Worm (Caenorhabditis elegans): ENCODE data around the gene T24D8.6.

The T24D8.6 gene

ce11 chrX:2319238-2319637, 46.6 kb downstream of the T24D8.6 start, which contains the start of gene aakg-4:
TSS of gene aakg-4 (minus strand) at chrX:2319338.
- TF ChIP-seq unc-62 (GFP tag; optimal IDR thresholded peaks at IDR 0.05), result no peak

DNA sequence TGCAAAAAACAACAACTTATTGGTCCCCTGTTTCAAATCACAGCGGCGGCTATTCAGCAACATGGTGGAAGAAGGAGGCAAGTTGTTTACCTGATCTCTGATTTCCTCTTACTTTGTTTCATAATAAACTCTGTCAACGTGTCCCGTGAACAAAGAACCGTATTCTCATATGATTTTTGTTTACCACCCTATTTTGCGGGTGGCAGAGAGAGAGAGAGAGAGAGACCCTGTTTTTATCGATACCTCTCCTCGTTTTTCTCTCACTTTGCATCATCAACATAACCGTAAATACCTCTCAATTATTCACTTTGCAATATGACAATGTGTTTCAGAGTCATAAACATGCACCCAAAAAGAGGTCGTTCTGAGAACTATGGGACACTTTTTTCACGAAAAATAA, 48.3 kb downstream of the T24D8.6 start:
- TF ChIP-seq unc-62 (GFP tag; optimal IDR thresholded peaks at IDR 0.05), result no peak

- TF ChIP-seq unc-62 (GFP tag; optimal IDR thresholded peaks at IDR 0.05), result no peak
These were observed 48.9 kb downstream of the T24D8.6 start for ce11 chrX:2316859-2317258.

DNA sequence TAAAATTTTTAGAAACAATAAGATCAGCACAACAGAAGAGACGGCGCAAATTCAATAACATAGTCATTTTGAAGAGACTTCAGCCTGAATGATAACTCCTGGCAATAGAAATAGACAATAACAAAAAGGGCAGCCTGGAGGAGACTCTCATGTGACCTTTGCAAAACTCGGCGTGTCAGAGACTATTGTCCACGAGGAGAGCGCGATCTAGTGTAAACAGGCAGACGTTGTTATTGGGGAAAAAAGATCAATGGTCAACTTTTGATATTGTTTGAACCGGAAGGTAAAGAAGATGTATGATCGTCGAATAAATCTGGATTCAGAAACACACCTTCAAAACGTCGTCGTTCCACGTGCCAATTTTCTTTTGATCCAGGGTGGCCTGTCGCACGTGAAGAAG, 49.6 kb downstream of the T24D8.6 start:
- no peak for TF ChIP-seq unc-62 (GFP tag; optimal IDR thresholded peaks at IDR 0.05)

Measured in whole organism, dauer.